Fruit fly (Drosophila melanogaster): Measurements from ENCODE around the gene elgi.

elgi gene

dm6 chr3L:15974166-15974565 is 17.8 kb downstream of the elgi start:
- TF ChIP-seq ey (GFP tag; optimal IDR thresholded peaks at IDR 0.05) (no peak), sage (GFP tag; optimal IDR thresholded peaks at IDR 0.05) (no peak), psq (GFP tag; optimal IDR thresholded peaks at IDR 0.05) (no peak), lola (GFP tag; optimal IDR thresholded peaks at IDR 0.05) (no peak), rgr (GFP tag; optimal IDR thresholded peaks at IDR 0.05) (no peak), Jra (GFP tag; optimal IDR thresholded peaks at IDR 0.05) (no peak), CG9705 (GFP tag; optimal IDR thresholded peaks at IDR 0.05) (no peak), dsf (GFP tag; optimal IDR thresholded peaks at IDR 0.05; ENCODE audit: borderline replicate concordance) (no peak), Hr83 (GFP tag; optimal IDR thresholded peaks at IDR 0.05; ENCODE audit: poor library complexity, severe bottlenecking) (no peak), jim (GFP tag; optimal IDR thresholded peaks at IDR 0.05) (no peak), h (GFP tag; optimal IDR thresholded peaks at IDR 0.05) (no peak), brk (GFP tag; optimal IDR thresholded peaks at IDR 0.05) (no peak), Vsx2 (GFP tag; optimal IDR thresholded peaks at IDR 0.05; ENCODE audit: partially characterized antibody) (no peak), Myc (optimal IDR thresholded peaks at IDR 0.05) (no peak), N (GFP tag; optimal IDR thresholded peaks at IDR 0.05) (no peak), Dfd (GFP tag; optimal IDR thresholded peaks at IDR 0.05) (no peak)

dm6 chr3L:15975068-15975467 is 18.7 kb downstream of the elgi start, which contains the start of gene CG17026:
TSS of gene CG17026 (plus strand) at chr3L:15975368.
- TF ChIP-seq Hr78 (GFP tag; optimal IDR thresholded peaks at IDR 0.05), result no peak
- no peak for TF ChIP-seq Hr83 (GFP tag; optimal IDR thresholded peaks at IDR 0.05; ENCODE audit: poor library complexity, severe bottlenecking)
- TF ChIP-seq Abd-B (GFP tag; optimal IDR thresholded peaks at IDR 0.05), result no peak

- TF ChIP-seq lola (GFP tag; optimal IDR thresholded peaks at IDR 0.05) (no peak), pan (optimal IDR thresholded peaks at IDR 0.05) (no peak), Mio (GFP tag; optimal IDR thresholded peaks at IDR 0.05) (no peak), woc (GFP tag; optimal IDR thresholded peaks at IDR 0.05) (no peak), Rel (GFP tag; optimal IDR thresholded peaks at IDR 0.05) (no peak), Rel (tag; optimal IDR thresholded peaks at IDR 0.05) (no peak), Hr83 (GFP tag; optimal IDR thresholded peaks at IDR 0.05; ENCODE audit: poor library complexity, severe bottlenecking) (no peak), HLH106 (tag; optimal IDR thresholded peaks at IDR 0.05) (no peak), sv (GFP tag; optimal IDR thresholded peaks at IDR 0.05) (no peak), dmrt93B (GFP tag; optimal IDR thresholded peaks at IDR 0.05) (no peak), N (GFP tag; optimal IDR thresholded peaks at IDR 0.05) (no peak), Hr78 (GFP tag; optimal IDR thresholded peaks at IDR 0.05) (no peak), GATAd (GFP tag; optimal IDR thresholded peaks at IDR 0.05) (no peak), usp (GFP tag; optimal IDR thresholded peaks at IDR 0.05) (no peak), ey (GFP tag; optimal IDR thresholded peaks at IDR 0.05) (no peak), Sp1 (GFP tag; optimal IDR thresholded peaks at IDR 0.05) (no peak), Dfd (GFP tag; optimal IDR thresholded peaks at IDR 0.05) (no peak), CG32264 (GFP tag; optimal IDR thresholded peaks at IDR 0.05) (no peak), Abd-B (GFP tag; optimal IDR thresholded peaks at IDR 0.05) (no peak), Jra (GFP tag; optimal IDR thresholded peaks at IDR 0.05) (no peak), rgr (GFP tag; optimal IDR thresholded peaks at IDR 0.05) (no peak)
Observed at dm6 chr3L:15976758-15977157, 20.4 kb downstream of the elgi start, which contains the start of gene CG17029. TSS of gene CG17029 (plus strand) at chr3L:15976870.

- TF ChIP-seq Mio (GFP tag; optimal IDR thresholded peaks at IDR 0.05) (no peak), Hr83 (GFP tag; optimal IDR thresholded peaks at IDR 0.05; ENCODE audit: poor library complexity, severe bottlenecking) (no peak), Hnf4 (GFP tag; optimal IDR thresholded peaks at IDR 0.05) (no peak), sage (GFP tag; optimal IDR thresholded peaks at IDR 0.05) (no peak), woc (GFP tag; optimal IDR thresholded peaks at IDR 0.05) (no peak), fru (GFP tag; optimal IDR thresholded peaks at IDR 0.05) (peak; percentile 79), HLH106 (tag; optimal IDR thresholded peaks at IDR 0.05) (peak; percentile 80), lola (GFP tag; optimal IDR thresholded peaks at IDR 0.05) (no peak), brk (GFP tag; optimal IDR thresholded peaks at IDR 0.05) (no peak), Dfd (GFP tag; optimal IDR thresholded peaks at IDR 0.05) (no peak), GATAd (GFP tag; optimal IDR thresholded peaks at IDR 0.05) (no peak), Sp1 (GFP tag; optimal IDR thresholded peaks at IDR 0.05) (peak; percentile 70), CrebA (GFP tag; optimal IDR thresholded peaks at IDR 0.05; ENCODE audit: borderline replicate concordance) (no peak), Hr78 (GFP tag; optimal IDR thresholded peaks at IDR 0.05) (no peak), N (GFP tag; optimal IDR thresholded peaks at IDR 0.05) (no peak), Dif (GFP tag; optimal IDR thresholded peaks at IDR 0.05; ENCODE audit: partially characterized antibody) (no peak), CG9705 (GFP tag; optimal IDR thresholded peaks at IDR 0.05) (no peak), psq (GFP tag; optimal IDR thresholded peaks at IDR 0.05) (peak; percentile 63), dl (GFP tag; optimal IDR thresholded peaks at IDR 0.05; ENCODE audit: insufficient read depth in 1 of 2, partially characterized antibody in 2 of 2) (no peak), OdsH (GFP tag; optimal IDR thresholded peaks at IDR 0.05) (peak; percentile 87), Vsx2 (GFP tag; optimal IDR thresholded peaks at IDR 0.05; ENCODE audit: partially characterized antibody) (no peak), Myc (optimal IDR thresholded peaks at IDR 0.05) (no peak), jim (GFP tag; optimal IDR thresholded peaks at IDR 0.05) (no peak), tai (GFP tag; optimal IDR thresholded peaks at IDR 0.05) (no peak), Abd-B (GFP tag; optimal IDR thresholded peaks at IDR 0.05) (no peak), dsf (GFP tag; optimal IDR thresholded peaks at IDR 0.05; ENCODE audit: borderline replicate concordance) (no peak), br (GFP tag; optimal IDR thresholded peaks at IDR 0.05) (peak; percentile 69), usp (GFP tag; optimal IDR thresholded peaks at IDR 0.05) (no peak), pan (optimal IDR thresholded peaks at IDR 0.05) (no peak), Rel (GFP tag; optimal IDR thresholded peaks at IDR 0.05) (no peak), Rel (tag; optimal IDR thresholded peaks at IDR 0.05) (peak; percentile 36), Jra (GFP tag; optimal IDR thresholded peaks at IDR 0.05) (no peak), sv (GFP tag; optimal IDR thresholded peaks at IDR 0.05) (no peak), dmrt93B (GFP tag; optimal IDR thresholded peaks at IDR 0.05) (no peak), rgr (GFP tag; optimal IDR thresholded peaks at IDR 0.05) (peak; percentile 88), foxo (GFP tag; optimal IDR thresholded peaks at IDR 0.05) (peak; percentile 15 to 86), h (GFP tag; optimal IDR thresholded peaks at IDR 0.05) (peak; percentile 93), CG32264 (GFP tag; optimal IDR thresholded peaks at IDR 0.05) (no peak)
Observed at dm6 chr3L:15977565-15977964, 21.2 kb downstream of the elgi start.

Data from whole organism, wandering third instar larva.